Worm (Caenorhabditis elegans) whole organism, L4/young adult: ENCODE results near the gene clec-42.

Experiments
- W03F9.2 ChIP-seq: fragments of 150-350 bp; optimal IDR thresholded peaks from 2 replicates; lab custom pipeline; 2014; ENCODE audit warnings: missing biosample characterization, missing genetic modification characterization
- dao-5 ChIP-seq: sonication (generic microtip); optimal IDR thresholded peaks from 2 replicates; lab custom pipeline; 2016; ENCODE audit warnings: missing genotype, missing genetic modification characterization, moderate library complexity, missing compliant biosample characterization

DNA sequence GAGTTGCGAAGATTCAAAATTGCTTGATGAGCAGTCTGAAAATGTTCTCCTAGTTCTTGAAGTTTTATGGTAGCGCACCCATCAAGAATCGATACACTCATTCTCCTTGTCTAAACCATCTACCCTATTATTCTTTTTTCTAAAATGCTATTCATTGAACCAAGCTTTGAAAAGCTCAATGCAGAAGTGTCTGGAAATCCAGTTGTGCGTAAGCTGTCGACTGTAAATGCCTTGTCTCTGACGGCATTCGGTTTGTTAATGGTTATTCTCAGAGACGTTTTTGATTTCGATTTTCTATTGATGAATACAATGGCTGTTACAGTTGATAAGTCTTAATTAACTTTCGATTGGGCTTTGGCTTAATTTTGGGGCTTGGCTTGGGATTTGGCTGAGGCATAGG lies 28.6 kb upstream of the clec-42 start, which contains the start of gene C14A6.12:
- no peak for TF ChIP-seq dao-5 (tag; lab: Kevin White, UChicago)
- no peak for TF ChIP-seq W03F9.2
